Fruit fly (Drosophila melanogaster) whole organism, embryonic: Measurements from ENCODE around the gene CG12301.
A peak's percentile ranks its signal among the peaks of the same experiment; 100 is the strongest.

Experiments used
- B-H2 ChIP-seq: fragments of 200-800 bp; sonication (Bioruptor generic); optimal IDR thresholded peaks from 2 replicates; lab custom pipeline; 2018; ENCODE audit warnings: missing biosample characterization, mild to moderate bottlenecking, missing genetic modification characterization
- CG10209 ChIP-seq: fragments of 200-800 bp; sonication (Bioruptor generic); optimal IDR thresholded peaks from 3 replicates; lab custom pipeline; 2017; ENCODE audit warnings: missing biosample characterization, mild to moderate bottlenecking, missing genetic modification characterization, missing genetic modification reagents
- CG11247 ChIP-seq: fragments of 200-800 bp; sonication (Bioruptor generic); IDR thresholded peaks from 2 replicates; pipeline ENCODE4 v1.3.6; 2022; ENCODE audit warnings: missing biosample characterization, missing genetic modification characterization
- CG12219 ChIP-seq: fragments of 200-800 bp; sonication (Bioruptor generic); optimal IDR thresholded peaks from 3 replicates; lab custom pipeline; 2018; ENCODE audit warnings: missing biosample characterization, mild to moderate bottlenecking, missing genetic modification characterization
- CG1233 ChIP-seq: fragments of 200-800 bp; sonication (Bioruptor generic); optimal IDR thresholded peaks from 4 replicates; lab custom pipeline; 2018; ENCODE audit warnings: missing biosample characterization, mild to moderate bottlenecking, missing genetic modification characterization
- CG13123 ChIP-seq: fragments of 200-800 bp; sonication (Bioruptor generic); optimal IDR thresholded peaks from 2 replicates; lab custom pipeline; 2016; ENCODE audit warnings: missing biosample characterization, missing genetic modification characterization
- CG13296 ChIP-seq: fragments of 200-800 bp; sonication (Bioruptor generic); optimal IDR thresholded peaks from 3 replicates; lab custom pipeline; 2018; ENCODE audit warnings: missing biosample characterization, mild to moderate bottlenecking, missing genetic modification characterization
- CG16863 ChIP-seq: fragments of 200-800 bp; sonication (Bioruptor generic); optimal IDR thresholded peaks from 3 replicates; lab custom pipeline; 2016; ENCODE audit warnings: missing biosample characterization, missing genetic modification characterization
- CG17186 ChIP-seq: fragments of 200-800 bp; sonication (Bioruptor generic); optimal IDR thresholded peaks from 3 replicates; lab custom pipeline; 2017; ENCODE audit warnings: missing biosample characterization, missing genetic modification reagents, missing genetic modification characterization
- CG17361 ChIP-seq: fragments of 200-800 bp; sonication (Bioruptor generic); IDR thresholded peaks from 3 replicates; pipeline ENCODE4 v1.3.6; 2022; ENCODE audit warnings: missing biosample characterization, missing genetic modification characterization
- CG17385 ChIP-seq: fragments of 200-800 bp; sonication (Bioruptor generic); optimal IDR thresholded peaks from 3 replicates; lab custom pipeline; 2018; ENCODE audit warnings: missing biosample characterization, mild to moderate bottlenecking, missing genetic modification characterization
- CG2116 ChIP-seq: fragments of 200-800 bp; sonication (Bioruptor generic); optimal IDR thresholded peaks from 3 replicates; lab custom pipeline; 2018; ENCODE audit warnings: missing biosample characterization, mild to moderate bottlenecking, missing genetic modification characterization
- CG43689 ChIP-seq: fragments of 200-800 bp; sonication (Bioruptor generic); IDR thresholded peaks from 2 replicates; pipeline ENCODE4 v1.3.6; 2022; ENCODE audit warnings: missing biosample characterization, missing genetic modification characterization
- CG5180 ChIP-seq: fragments of 200-800 bp; sonication (Bioruptor generic); optimal IDR thresholded peaks from 3 replicates; lab custom pipeline; 2017; ENCODE audit warnings: missing biosample characterization, missing genetic modification characterization, mild to moderate bottlenecking, moderate library complexity, missing genetic modification reagents
- CG6175 ChIP-seq: fragments of 200-800 bp; sonication (Bioruptor generic); IDR thresholded peaks from 3 replicates; pipeline ENCODE4 v1.3.6; 2022; ENCODE audit warnings: missing biosample characterization, missing genetic modification characterization
- CG7987 ChIP-seq: fragments of 200-800 bp; sonication (Bioruptor generic); optimal IDR thresholded peaks from 2 replicates; lab custom pipeline; 2018; ENCODE audit warnings: missing biosample characterization, mild to moderate bottlenecking, missing genetic modification characterization, moderate library complexity
- CG8388 ChIP-seq: fragments of 200-800 bp; sonication (Bioruptor generic); optimal IDR thresholded peaks from 2 replicates; lab custom pipeline; 2019; ENCODE audit warnings: missing biosample characterization, mild to moderate bottlenecking, missing genetic modification characterization, moderate library complexity
- CG8765 ChIP-seq: fragments of 200-800 bp; sonication (Bioruptor generic); IDR thresholded peaks from 2 replicates; pipeline ENCODE4 v1.3.6; 2022; ENCODE audit warnings: missing biosample characterization, missing genetic modification characterization
- CG8924 ChIP-seq: fragments of 200-800 bp; optimal IDR thresholded peaks from 3 replicates; lab custom pipeline; 2019; ENCODE audit warnings: missing biosample characterization, mild to moderate bottlenecking, missing genetic modification characterization, moderate library complexity
- CG9215 ChIP-seq: fragments of 200-800 bp; sonication (Bioruptor generic); IDR thresholded peaks from 2 replicates; pipeline ENCODE4 v1.3.6; 2022; ENCODE audit warnings: missing biosample characterization, missing genetic modification characterization
- CTCF ChIP-seq: fragments of 200-800 bp; sonication (Bioruptor generic); optimal IDR thresholded peaks from 2 replicates; lab custom pipeline; 2017; ENCODE audit warnings: missing biosample characterization, mild to moderate bottlenecking, missing genetic modification characterization, moderate library complexity
- Gsc ChIP-seq: fragments of 200-800 bp; sonication (Bioruptor generic); IDR thresholded peaks from 2 replicates; pipeline ENCODE4 v1.3.6; 2022; ENCODE audit warnings: missing biosample characterization, missing genetic modification characterization
- H15 ChIP-seq: fragments of 200-800 bp; sonication (Bioruptor generic); IDR thresholded peaks from 3 replicates; pipeline ENCODE4 v1.3.6; 2022; ENCODE audit warnings: missing biosample characterization, missing genetic modification characterization
- Max ChIP-seq: fragments of 200-800 bp; sonication (Bioruptor generic); optimal IDR thresholded peaks from 2 replicates; lab custom pipeline; 2016; ENCODE audit warnings: missing biosample characterization, mild to moderate bottlenecking, missing genetic modification characterization
- Mrtf ChIP-seq: fragments of 200-800 bp; sonication (Bioruptor generic); IDR thresholded peaks from 3 replicates; pipeline ENCODE4 v1.3.6; 2022; ENCODE audit warnings: missing biosample characterization, missing genetic modification characterization
- Myb ChIP-seq: fragments of 200-800 bp; sonication (Bioruptor generic); optimal IDR thresholded peaks from 2 replicates; lab custom pipeline; 2016; ENCODE audit warnings: missing biosample characterization, missing genetic modification characterization
- Optix ChIP-seq: fragments of 200-800 bp; sonication (Bioruptor generic); IDR thresholded peaks from 3 replicates; pipeline ENCODE4 v1.3.6; 2022; ENCODE audit warnings: missing biosample characterization, missing genetic modification characterization
- Xbp1 ChIP-seq: fragments of 200-800 bp; sonication (Bioruptor generic); optimal IDR thresholded peaks from 3 replicates; lab custom pipeline; 2016; ENCODE audit warnings: missing biosample characterization, mild to moderate bottlenecking, missing genetic modification characterization
- ara ChIP-seq: fragments of 200-800 bp; sonication (Bioruptor generic); IDR thresholded peaks from 2 replicates; pipeline ENCODE4 v1.3.6; 2022; ENCODE audit warnings: missing biosample characterization, missing genetic modification characterization
- btn ChIP-seq: fragments of 200-800 bp; sonication (Bioruptor generic); optimal IDR thresholded peaks from 2 replicates; lab custom pipeline; 2016; ENCODE audit warnings: missing biosample characterization, missing genetic modification characterization
- caup ChIP-seq: fragments of 200-800 bp; sonication (Bioruptor generic); optimal IDR thresholded peaks from 3 replicates; lab custom pipeline; 2017; ENCODE audit warnings: missing biosample characterization, mild to moderate bottlenecking, missing genetic modification characterization, moderate library complexity; ENCODE audit not compliant: severe bottlenecking
- disco-r ChIP-seq: fragments of 200-800 bp; sonication (Bioruptor generic); optimal IDR thresholded peaks from 2 replicates; lab custom pipeline; 2016; ENCODE audit warnings: missing biosample characterization, missing genetic modification characterization
- dmrt11E ChIP-seq: fragments of 200-800 bp; sonication (Bioruptor generic); optimal IDR thresholded peaks from 3 replicates; lab custom pipeline; 2018; ENCODE audit warnings: missing biosample characterization, mild to moderate bottlenecking, missing genetic modification characterization, moderate library complexity
- gem ChIP-seq: fragments of 200-800 bp; sonication (Bioruptor generic); optimal IDR thresholded peaks from 2 replicates; lab custom pipeline; 2019; ENCODE audit warnings: missing biosample characterization, mild to moderate bottlenecking, missing genetic modification characterization, moderate library complexity
- ind ChIP-seq: fragments of 200-800 bp; sonication (Bioruptor generic); optimal IDR thresholded peaks from 3 replicates; lab custom pipeline; 2016; ENCODE audit warnings: missing biosample characterization, missing genetic modification characterization
- insv ChIP-seq, 2 experiments: fragments of 200-800 bp; sonication (Bioruptor generic); optimal IDR thresholded peaks; 3 replicates each; lab custom pipeline; 2016 to 2018; ENCODE audit warnings: missing biosample characterization in 2 of 2, missing genetic modification characterization in 2 of 2
- nerfin-1 ChIP-seq: fragments of 200-800 bp; sonication (Bioruptor generic); optimal IDR thresholded peaks from 3 replicates; lab custom pipeline; 2019; ENCODE audit warnings: missing biosample characterization, mild to moderate bottlenecking, missing genetic modification characterization, moderate library complexity
- nom ChIP-seq: fragments of 200-800 bp; sonication (Bioruptor generic); optimal IDR thresholded peaks from 2 replicates; lab custom pipeline; 2017; ENCODE audit warnings: missing biosample characterization, missing genetic modification characterization, mild to moderate bottlenecking, moderate library complexity, missing genetic modification reagents
- oc ChIP-seq: fragments of 200-800 bp; sonication (Bioruptor generic); optimal IDR thresholded peaks from 2 replicates; lab custom pipeline; 2018; ENCODE audit warnings: missing biosample characterization, mild to moderate bottlenecking, missing genetic modification characterization, moderate library complexity
- org-1 ChIP-seq: fragments of 200-800 bp; sonication (Bioruptor generic); optimal IDR thresholded peaks from 2 replicates; lab custom pipeline; 2017; ENCODE audit warnings: missing biosample characterization, missing genetic modification characterization
- ro ChIP-seq: fragments of 200-800 bp; sonication (Bioruptor generic); IDR thresholded peaks from 2 replicates; pipeline ENCODE4 v1.3.6; 2022; ENCODE audit warnings: missing biosample characterization, missing genetic modification characterization
- run ChIP-seq: fragments of 200-800 bp; sonication (Bioruptor generic); optimal IDR thresholded peaks from 3 replicates; lab custom pipeline; 2018; ENCODE audit warnings: missing biosample characterization, mild to moderate bottlenecking, missing genetic modification characterization
- sd ChIP-seq: fragments of 200-800 bp; sonication (Bioruptor generic); optimal IDR thresholded peaks from 3 replicates; lab custom pipeline; 2018; ENCODE audit warnings: missing biosample characterization, mild to moderate bottlenecking, missing genetic modification characterization, moderate library complexity
- so ChIP-seq: fragments of 200-800 bp; sonication (Bioruptor generic); IDR thresholded peaks from 3 replicates; pipeline ENCODE4 v1.3.6; 2022; ENCODE audit warnings: missing biosample characterization, missing genetic modification characterization
- sr ChIP-seq: fragments of 200-800 bp; sonication (Bioruptor generic); IDR thresholded peaks from 3 replicates; pipeline ENCODE4 v1.3.6; 2022; ENCODE audit warnings: missing biosample characterization, missing genetic modification characterization
- stc ChIP-seq: fragments of 200-800 bp; sonication (Bioruptor generic); IDR thresholded peaks from 2 replicates; pipeline ENCODE4 v1.3.6; 2022; ENCODE audit warnings: missing biosample characterization, missing genetic modification characterization
- tgo ChIP-seq: fragments of 200-800 bp; sonication (Bioruptor generic); IDR thresholded peaks from 3 replicates; pipeline ENCODE4 v1.3.6; 2022; ENCODE audit warnings: missing biosample characterization, missing genetic modification characterization
- tio ChIP-seq: fragments of 200-800 bp; sonication (Bioruptor generic); optimal IDR thresholded peaks from 2 replicates; lab custom pipeline; 2017; ENCODE audit warnings: missing biosample characterization, missing genetic modification characterization, inconsistent platforms
- vvl ChIP-seq: fragments of 200-800 bp; sonication (Bioruptor generic); IDR thresholded peaks from 2 replicates; pipeline ENCODE4 v1.3.6; 2022; ENCODE audit warnings: missing biosample characterization, missing genetic modification characterization
- wor ChIP-seq: fragments of 200-800 bp; sonication (Bioruptor generic); IDR thresholded peaks from 2 replicates; pipeline ENCODE4 v1.3.6; 2022; ENCODE audit warnings: missing biosample characterization, missing genetic modification characterization
- zf30C ChIP-seq: fragments of 200-800 bp; sonication (Bioruptor generic); optimal IDR thresholded peaks from 3 replicates; lab custom pipeline; 2018; ENCODE audit warnings: missing biosample characterization, mild to moderate bottlenecking, missing genetic modification characterization
- zfh2 ChIP-seq: fragments of 200-800 bp; sonication (Bioruptor generic); optimal IDR thresholded peaks from 2 replicates; lab custom pipeline; 2016; ENCODE audit warnings: missing biosample characterization, missing genetic modification characterization

The CG12301 gene

dm6 chr3L:15580487-15580886, at the start of gene CG12301, which contains the start of gene mrn (continued):
- TF ChIP-seq tgo = peak; percentile 94
- peak; percentile 93 for TF ChIP-seq vvl (GFP tag; lab: Robert Waterston, UW)
- no peak for TF ChIP-seq CTCF
- TF ChIP-seq CG17385 (GFP tag; lab: Kevin White, UChicago) = no peak
- TF ChIP-seq CG8765 (GFP tag; lab: Robert Waterston, UW) = peak; percentile 95
- peak; percentile 53 for TF ChIP-seq Myb (GFP tag; lab: Kevin White, UChicago)
- TF ChIP-seq CG17186 = peak; percentile 67
- TF ChIP-seq B-H2 = no peak
- TF ChIP-seq Max (GFP tag; lab: Kevin White, UChicago) = peak; percentile 95
- TF ChIP-seq dmrt11E (tag; lab: Kevin White, UChicago) = peak; percentile 36
- peak; percentile 74 for TF ChIP-seq CG7987 (GFP tag; lab: Kevin White, UChicago)
- TF ChIP-seq H15 (GFP tag; lab: Robert Waterston, UW) = peak; percentile 95
- TF ChIP-seq caup (GFP tag; lab: Kevin White, UChicago) = no peak
- TF ChIP-seq CG9215 (GFP tag; lab: Robert Waterston, UW) = peak; percentile 91
- TF ChIP-seq Optix (GFP tag; lab: Robert Waterston, UW) = peak; percentile 34; the same call in 1 of the 3 replicates
- TF ChIP-seq CG2116 (GFP tag; lab: Kevin White, UChicago) = peak; percentile 89
- peak; percentile 83 for TF ChIP-seq Xbp1
- no peak for TF ChIP-seq CG12219 (GFP tag; lab: Kevin White, UChicago)
- TF ChIP-seq CG16863 (GFP tag; lab: Kevin White, UChicago) = peak; percentile 48
- TF ChIP-seq ind (GFP tag; lab: Kevin White, UChicago) = peak; percentile 75
- no peak for TF ChIP-seq CG5180 (GFP tag; lab: Kevin White, UChicago)
- TF ChIP-seq Mrtf (GFP tag; lab: Robert Waterston, UW) = peak; percentile 75
- no peak; the same call in 1 of the 2 replicates for TF ChIP-seq ro
- TF ChIP-seq CG11247 = peak; percentile 95
- no peak for TF ChIP-seq zf30C (GFP tag; lab: Kevin White, UChicago)
- no peak for TF ChIP-seq btn (GFP tag; lab: Kevin White, UChicago)
- peak; percentile 79 for TF ChIP-seq so (GFP tag; lab: Robert Waterston, UW)
- TF ChIP-seq oc = no peak
- peak; percentile 96 for TF ChIP-seq ara (GFP tag; lab: Robert Waterston, UW)
- TF ChIP-seq sr (GFP tag; lab: Robert Waterston, UW) = no peak
- TF ChIP-seq CG10209 (GFP tag; lab: Kevin White, UChicago) = no peak
- no peak for TF ChIP-seq org-1
- TF ChIP-seq CG1233 (GFP tag; lab: Kevin White, UChicago) = no peak
- no peak; the same call in 2 of the 3 replicates for TF ChIP-seq CG17361 (GFP tag; lab: Robert Waterston, UW)
- TF ChIP-seq nom (GFP tag; lab: Kevin White, UChicago) = no peak
- peak; percentile 91 for TF ChIP-seq sd
- TF ChIP-seq zfh2 (GFP tag; lab: Kevin White, UChicago) = peak; percentile 78
- peak; percentile 90 for TF ChIP-seq CG6175 (GFP tag; lab: Robert Waterston, UW)
- no peak for TF ChIP-seq tio
- no peak for TF ChIP-seq CG8388 (GFP tag; lab: Kevin White, UChicago)
- no peak for TF ChIP-seq CG43689
- TF ChIP-seq gem = no peak
- TF ChIP-seq stc (GFP tag; lab: Robert Waterston, UW) = peak; percentile 90
- TF ChIP-seq CG13296 (GFP tag; lab: Kevin White, UChicago) = no peak
- TF ChIP-seq nerfin-1 (tag; lab: Kevin White, UChicago) = peak; percentile 60
- peak; percentile 33; the same call in 1 of the 2 replicates for TF ChIP-seq wor (GFP tag; lab: Robert Waterston, UW)
- TF ChIP-seq run = no peak
- TF ChIP-seq CG8924 = peak; percentile 66
- peak; percentile 15 for TF ChIP-seq disco-r (GFP tag; lab: Kevin White, UChicago)
- TF ChIP-seq CG13123 (GFP tag; lab: Kevin White, UChicago) = peak; percentile 11
- peak; percentile 60; the same call in 1 of the 2 replicates for TF ChIP-seq Gsc
- TF ChIP-seq insv (GFP tag; optimal IDR thresholded peaks at IDR 0.05; lab: Kevin White, UChicago) = peak in 1 of 2 experiments; percentile 60
